Fruit fly (Drosophila melanogaster) whole organism, wandering third instar larva: ENCODE data around the gene CG14089.

Experiments
- CG9705 ChIP-seq: fragments of 200-800 bp; sonication (Bioruptor generic); optimal IDR thresholded peaks from 2 replicates; lab custom pipeline; 2018; ENCODE audit warnings: missing biosample characterization, mild to moderate bottlenecking, missing genetic modification characterization
- Hnf4 ChIP-seq: fragments of 200-800 bp; sonication (Bioruptor generic); optimal IDR thresholded peaks from 2 replicates; lab custom pipeline; 2016; ENCODE audit warnings: missing biosample characterization, mild to moderate bottlenecking, missing genetic modification characterization
- Myc ChIP-seq: fragments of >200 bp; optimal IDR thresholded peaks from 2 replicates; lab custom pipeline; 2017
- Sp1 ChIP-seq: fragments of 200-800 bp; sonication (Bioruptor generic); optimal IDR thresholded peaks from 3 replicates; lab custom pipeline; 2019; ENCODE audit warnings: missing biosample characterization, mild to moderate bottlenecking, missing genetic modification characterization, moderate library complexity
- h ChIP-seq: fragments of 200-800 bp; sonication (Bioruptor generic); optimal IDR thresholded peaks from 3 replicates; lab custom pipeline; 2016; ENCODE audit warnings: missing biosample characterization, mild to moderate bottlenecking, missing genetic modification characterization
- lola ChIP-seq: fragments of >200 bp; optimal IDR thresholded peaks from 2 replicates; lab custom pipeline; 2017; ENCODE audit warnings: missing biosample characterization, missing genetic modification characterization
- pan ChIP-seq: fragments of >200 bp; optimal IDR thresholded peaks from 2 replicates; lab custom pipeline; 2017
- psq ChIP-seq: fragments of 200-800 bp; sonication (Bioruptor generic); optimal IDR thresholded peaks from 3 replicates; lab custom pipeline; 2017; ENCODE audit warnings: missing biosample characterization, mild to moderate bottlenecking, missing genetic modification characterization, moderate library complexity
- rgr ChIP-seq: fragments of 200-800 bp; sonication (Bioruptor generic); optimal IDR thresholded peaks from 3 replicates; lab custom pipeline; 2016; ENCODE audit warnings: missing biosample characterization, mild to moderate bottlenecking, missing genetic modification characterization

- TF ChIP-seq Myc (lab: Kevin White, UChicago) (no peak), pan (lab: Kevin White, UChicago) (no peak), Sp1 (GFP tag; lab: Kevin White, UChicago) (no peak), h (GFP tag; lab: Kevin White, UChicago) (no peak), lola (no peak), psq (no peak), CG9705 (GFP tag; lab: Kevin White, UChicago) (no peak), Hnf4 (GFP tag; lab: Kevin White, UChicago) (no peak), rgr (GFP tag; lab: Kevin White, UChicago) (no peak)
Measured at dm6 chr3L:19263480-19264140, 17.0 kb downstream of the CG14089 start, which contains the start of the genes CG42374 and Mettl5.
